Fruit fly (Drosophila melanogaster) whole organism, embryonic: ENCODE data around the gene Neurochondrin.

ENCODE experiments used
- Aef1 ChIP-seq: fragments of 200-800 bp; sonication (Bioruptor generic); IDR thresholded peaks from 3 replicates; pipeline ENCODE4 v1.3.6; 2022; ENCODE audit warnings: missing biosample characterization, missing genetic modification characterization
- Atf-2 ChIP-seq: fragments of 200-800 bp; sonication (Bioruptor generic); optimal IDR thresholded peaks from 2 replicates; lab custom pipeline; 2016; ENCODE audit warnings: missing biosample characterization, missing genetic modification characterization
- B-H1 ChIP-seq: fragments of 200-800 bp; sonication (Bioruptor generic); IDR thresholded peaks from 3 replicates; pipeline ENCODE4 v1.3.6; 2022; ENCODE audit warnings: missing biosample characterization, missing genetic modification characterization
- Bgb ChIP-seq: fragments of 200-800 bp; sonication (Bioruptor generic); IDR thresholded peaks from 2 replicates; pipeline ENCODE4 v1.3.6; 2022; ENCODE audit warnings: missing biosample characterization, missing genetic modification characterization; ENCODE audit not compliant: partially characterized antibody
- CG10654 ChIP-seq: fragments of 200-800 bp; sonication (Bioruptor generic); optimal IDR thresholded peaks from 2 replicates; lab custom pipeline; 2016; ENCODE audit warnings: missing biosample characterization, missing genetic modification characterization
- CG10959 ChIP-seq: fragments of 200-800 bp; sonication (Bioruptor generic); IDR thresholded peaks from 2 replicates; pipeline ENCODE4 v1.3.6; 2022; ENCODE audit warnings: missing biosample characterization, missing genetic modification characterization
- CG12769 ChIP-seq: fragments of 200-800 bp; sonication (Bioruptor generic); optimal IDR thresholded peaks from 2 replicates; lab custom pipeline; 2019; ENCODE audit warnings: missing biosample characterization, mild to moderate bottlenecking, missing genetic modification characterization, moderate library complexity
- CG13624 ChIP-seq: fragments of 200-800 bp; sonication (Bioruptor generic); optimal IDR thresholded peaks from 2 replicates; lab custom pipeline; 2016; ENCODE audit warnings: missing biosample characterization, missing genetic modification characterization
- CG14710 ChIP-seq: fragments of 200-800 bp; sonication (Bioruptor generic); optimal IDR thresholded peaks from 3 replicates; lab custom pipeline; 2019; ENCODE audit warnings: missing biosample characterization, mild to moderate bottlenecking, missing genetic modification characterization, moderate library complexity
- CG14860 ChIP-seq: fragments of 200-800 bp; sonication (Bioruptor generic); IDR thresholded peaks from 3 replicates; pipeline ENCODE4 v1.3.6; 2022; ENCODE audit warnings: missing biosample characterization, missing genetic modification characterization; ENCODE audit not compliant: partially characterized antibody
- CG18262 ChIP-seq: fragments of 200-800 bp; optimal IDR thresholded peaks from 3 replicates; lab custom pipeline; 2019; ENCODE audit warnings: missing biosample characterization, mild to moderate bottlenecking, missing genetic modification characterization, moderate library complexity
- CG2199 ChIP-seq: fragments of 200-800 bp; sonication (Bioruptor generic); IDR thresholded peaks from 3 replicates; pipeline ENCODE4 v1.3.6; 2022; ENCODE audit warnings: missing biosample characterization, missing genetic modification characterization
- CG3163 ChIP-seq: fragments of 200-800 bp; sonication (Bioruptor generic); optimal IDR thresholded peaks from 3 replicates; lab custom pipeline; 2016; ENCODE audit warnings: missing biosample characterization, missing genetic modification characterization
- CG32532 ChIP-seq: fragments of 200-800 bp; sonication (Bioruptor generic); IDR thresholded peaks from 2 replicates; pipeline ENCODE4 v1.3.6; 2022; ENCODE audit warnings: missing biosample characterization, missing genetic modification characterization
- CG32767 ChIP-seq: fragments of 200-800 bp; sonication (Bioruptor generic); IDR thresholded peaks from 2 replicates; pipeline ENCODE4 v1.3.6; 2022; ENCODE audit warnings: missing biosample characterization, missing genetic modification characterization
- CG6683 ChIP-seq: fragments of 200-800 bp; sonication (Bioruptor generic); optimal IDR thresholded peaks from 2 replicates; lab custom pipeline; 2017; ENCODE audit warnings: missing biosample characterization, mild to moderate bottlenecking, missing genetic modification characterization, missing genetic modification reagents
- CG9609 ChIP-seq: fragments of 200-800 bp; sonication (Bioruptor generic); optimal IDR thresholded peaks from 3 replicates; lab custom pipeline; 2016; ENCODE audit warnings: missing biosample characterization, missing genetic modification characterization
- CG9797 ChIP-seq: fragments of 200-800 bp; sonication (Bioruptor generic); optimal IDR thresholded peaks from 3 replicates; lab custom pipeline; 2018; ENCODE audit warnings: missing biosample characterization, mild to moderate bottlenecking, missing genetic modification characterization
- CG9817 ChIP-seq: fragments of 200-800 bp; sonication (Bioruptor generic); optimal IDR thresholded peaks from 2 replicates; lab custom pipeline; 2018; ENCODE audit warnings: missing biosample characterization, mild to moderate bottlenecking, missing genetic modification characterization, moderate library complexity
- D19A ChIP-seq: fragments of 200-800 bp; optimal IDR thresholded peaks from 3 replicates; lab custom pipeline; 2019; ENCODE audit warnings: missing biosample characterization, mild to moderate bottlenecking, missing genetic modification characterization, moderate library complexity
- Dref ChIP-seq: fragments of 200-800 bp; sonication (Bioruptor generic); IDR thresholded peaks from 2 replicates; pipeline ENCODE4 v1.3.6; 2022; ENCODE audit warnings: missing biosample characterization, missing genetic modification characterization
- Hey ChIP-seq: fragments of 200-800 bp; sonication (Bioruptor generic); optimal IDR thresholded peaks from 3 replicates; lab custom pipeline; 2018; ENCODE audit warnings: missing biosample characterization, mild to moderate bottlenecking, missing genetic modification characterization
- Med ChIP-seq: fragments of 200-800 bp; sonication (Bioruptor generic); peaks from one replicate; lab custom pipeline; 2016; ENCODE audit warnings: missing biosample characterization, missing genetic modification characterization, mild to moderate bottlenecking, inconsistent platforms, moderate library complexity
- NFAT ChIP-seq: fragments of 200-800 bp; sonication (Bioruptor generic); IDR thresholded peaks from 2 replicates; pipeline ENCODE4 v1.3.6; 2022; ENCODE audit warnings: missing biosample characterization, missing genetic modification characterization
- NK7.1 ChIP-seq: fragments of 200-800 bp; sonication (Bioruptor generic); optimal IDR thresholded peaks from 3 replicates; lab custom pipeline; 2016; ENCODE audit warnings: missing biosample characterization, missing genetic modification characterization
- abd-A ChIP-seq: fragments of 200-800 bp; sonication (Bioruptor generic); optimal IDR thresholded peaks from 3 replicates; lab custom pipeline; 2019; ENCODE audit warnings: missing biosample characterization, mild to moderate bottlenecking, missing genetic modification characterization, moderate library complexity
- ap ChIP-seq: fragments of 200-800 bp; sonication (Bioruptor generic); IDR thresholded peaks from 2 replicates; pipeline ENCODE4 v1.3.6; 2022; ENCODE audit warnings: missing biosample characterization, missing genetic modification characterization
- cad ChIP-seq: fragments of >200 bp; optimal IDR thresholded peaks from 2 replicates; lab custom pipeline; 2017; ENCODE audit warnings: missing biosample characterization, missing genetic modification characterization
- chinmo ChIP-seq: fragments of 200-800 bp; sonication (Bioruptor generic); IDR thresholded peaks from 4 replicates; pipeline ENCODE4 v1.3.6; 2022; ENCODE audit warnings: missing biosample characterization, missing genetic modification characterization; ENCODE audit not compliant: partially characterized antibody
- ci ChIP-seq: fragments of 200-800 bp; sonication (Bioruptor generic); IDR thresholded peaks from 3 replicates; pipeline ENCODE4 v1.3.6; 2022; ENCODE audit warnings: missing biosample characterization, missing genetic modification characterization
- ftz-f1 ChIP-seq: fragments of 200-800 bp; sonication (Bioruptor generic); optimal IDR thresholded peaks from 2 replicates; lab custom pipeline; 2016; ENCODE audit warnings: missing biosample characterization, missing genetic modification characterization
- fu2 ChIP-seq: fragments of 200-800 bp; sonication (Bioruptor generic); optimal IDR thresholded peaks from 2 replicates; lab custom pipeline; 2016; ENCODE audit warnings: missing biosample characterization, missing genetic modification characterization
- grau ChIP-seq: fragments of 200-800 bp; optimal IDR thresholded peaks from 3 replicates; lab custom pipeline; 2019; ENCODE audit warnings: missing biosample characterization, mild to moderate bottlenecking, missing genetic modification characterization, moderate library complexity
- gsb-n ChIP-seq: fragments of 200-800 bp; sonication (Bioruptor generic); optimal IDR thresholded peaks from 3 replicates; lab custom pipeline; 2018; ENCODE audit warnings: missing biosample characterization, mild to moderate bottlenecking, missing genetic modification characterization
- hb ChIP-seq: fragments of 200-800 bp; sonication (Bioruptor generic); IDR thresholded peaks from 3 replicates; pipeline ENCODE4 v1.3.6; 2022; ENCODE audit warnings: missing biosample characterization, missing genetic modification characterization; ENCODE audit not compliant: partially characterized antibody
- org-1 ChIP-seq: fragments of 200-800 bp; sonication (Bioruptor generic); optimal IDR thresholded peaks from 2 replicates; lab custom pipeline; 2017; ENCODE audit warnings: missing biosample characterization, missing genetic modification characterization
- otp ChIP-seq: fragments of 200-800 bp; sonication (Bioruptor generic); IDR thresholded peaks from 3 replicates; pipeline ENCODE4, ENCODE4 v1.3.6; 2022; ENCODE audit warnings: missing biosample characterization, missing genetic modification characterization
- pros ChIP-seq: fragments of 200-800 bp; sonication (Bioruptor generic); optimal IDR thresholded peaks from 3 replicates; lab custom pipeline; 2019; ENCODE audit warnings: missing biosample characterization, mild to moderate bottlenecking, missing genetic modification characterization, moderate library complexity
- psq ChIP-seq: fragments of 200-800 bp; sonication (Bioruptor generic); optimal IDR thresholded peaks from 2 replicates; lab custom pipeline; 2017; ENCODE audit warnings: missing biosample characterization, missing genetic modification characterization
- rib ChIP-seq: fragments of 200-800 bp; sonication (Bioruptor generic); IDR thresholded peaks from 2 replicates; pipeline ENCODE4 v1.3.6; 2022; ENCODE audit warnings: missing biosample characterization, missing genetic modification characterization
- sd ChIP-seq: fragments of 200-800 bp; sonication (Bioruptor generic); optimal IDR thresholded peaks from 3 replicates; lab custom pipeline; 2018; ENCODE audit warnings: missing biosample characterization, mild to moderate bottlenecking, missing genetic modification characterization, moderate library complexity
- so ChIP-seq: fragments of 200-800 bp; sonication (Bioruptor generic); IDR thresholded peaks from 3 replicates; pipeline ENCODE4 v1.3.6; 2022; ENCODE audit warnings: missing biosample characterization, missing genetic modification characterization
- tll ChIP-seq, 2 experiments: fragments of 200-800 bp in 1 of 2; fragments of >200 bp in 1 of 2; sonication (Bioruptor generic) in 1 of 2; optimal IDR thresholded peaks; 2 replicates each; lab custom pipeline; 2017 to 2019; ENCODE audit warnings: missing biosample characterization in 2 of 2, missing genetic modification characterization in 2 of 2, mild to moderate bottlenecking in 1 of 2, moderate library complexity in 1 of 2
- unc-4 ChIP-seq: fragments of 200-800 bp; sonication (Bioruptor generic); IDR thresholded peaks from 2 replicates; pipeline ENCODE4 v1.3.6; 2022; ENCODE audit warnings: missing biosample characterization, missing genetic modification characterization; ENCODE audit not compliant: partially characterized antibody
- yki ChIP-seq: fragments of >200 bp; optimal IDR thresholded peaks from 3 replicates; lab custom pipeline; 2018
- z ChIP-seq: fragments of 200-800 bp; sonication (Bioruptor generic); IDR thresholded peaks from 3 replicates; pipeline ENCODE4 v1.3.6; 2022; ENCODE audit warnings: missing biosample characterization, missing genetic modification characterization

The Neurochondrin gene

dm6 chr3R:6419942-6420341 is 48.3 kb upstream of the Neurochondrin start (continued):
- TF ChIP-seq CG10959 (GFP tag; lab: Robert Waterston, UW), result no peak
- TF ChIP-seq CG9609 (GFP tag; lab: Kevin White, UChicago), result no peak
- TF ChIP-seq B-H1 (GFP tag; lab: Robert Waterston, UW), result no peak
- no peak for TF ChIP-seq CG14710 (tag; lab: Kevin White, UChicago)
- TF ChIP-seq sd (tag; lab: Kevin White, UChicago), result peak; percentile 62
- no peak for TF ChIP-seq CG6683 (GFP tag; lab: Kevin White, UChicago)
- no peak for TF ChIP-seq CG18262
- no peak for TF ChIP-seq CG9817
- no peak for TF ChIP-seq z (GFP tag; lab: Robert Waterston, UW)
- TF ChIP-seq CG10654, result no peak
- TF ChIP-seq pros (GFP tag; lab: Kevin White, UChicago), result peak; percentile 38
- no peak for TF ChIP-seq hb (GFP tag; lab: Robert Waterston, UW)
- TF ChIP-seq ci, result no peak
- 0 out of 2 replicates have a peak, but pooled peaks have one; percentile 40 for TF ChIP-seq rib
- TF ChIP-seq D19A, result no peak
- TF ChIP-seq NFAT, result no peak
- 0 out of 4 replicates have a peak, but pooled peaks have one; percentile 68 for TF ChIP-seq chinmo (GFP tag; lab: Robert Waterston, UW)
- no peak for TF ChIP-seq org-1
- TF ChIP-seq Dref (GFP tag; lab: Robert Waterston, UW), result no peak
- TF ChIP-seq Bgb, result no peak
- TF ChIP-seq grau (tag; lab: Kevin White, UChicago), result no peak
- TF ChIP-seq unc-4 (GFP tag; lab: Robert Waterston, UW), result no peak
- peak; percentile 60 for TF ChIP-seq CG12769 (tag; lab: Kevin White, UChicago)
- TF ChIP-seq CG32532 (GFP tag; lab: Robert Waterston, UW), result 0 out of 2 replicates have a peak, but pooled peaks have one; percentile 12
- TF ChIP-seq abd-A, result peak; percentile 95
- TF ChIP-seq otp (GFP tag; lab: Robert Waterston, UW), result no peak
- peak; percentile 72 for TF ChIP-seq Hey (tag; lab: Kevin White, UChicago)
- TF ChIP-seq CG13624, result no peak
- TF ChIP-seq CG3163, result no peak
- no peak for TF ChIP-seq NK7.1 (GFP tag; lab: Kevin White, UChicago)
- TF ChIP-seq CG14860 (GFP tag; lab: Robert Waterston, UW), result no peak
- TF ChIP-seq CG9797 (GFP tag; lab: Kevin White, UChicago), result no peak
- no peak for TF ChIP-seq ftz-f1 (GFP tag; lab: Kevin White, UChicago)
- TF ChIP-seq CG32767 (GFP tag; lab: Robert Waterston, UW), result peak; percentile 81
- TF ChIP-seq yki (lab: Kevin White, UChicago), result no peak
- no peak for TF ChIP-seq CG2199 (GFP tag; lab: Robert Waterston, UW)
- TF ChIP-seq Aef1, result no peak
- no peak for TF ChIP-seq ap
- 0 out of 3 replicates have a peak, but pooled peaks have one; percentile 41 for TF ChIP-seq so
- no peak for TF ChIP-seq gsb-n (tag; lab: Kevin White, UChicago)

dm6 chr3R:6421263-6421662 is 47.0 kb upstream of the Neurochondrin start:
- no peak for TF ChIP-seq fu2 (GFP tag; lab: Kevin White, UChicago)
- TF ChIP-seq psq (GFP tag; lab: Kevin White, UChicago), result no peak
- no peak for TF ChIP-seq Atf-2 (GFP tag; lab: Kevin White, UChicago)
- peak; percentile 45 for TF ChIP-seq Med (GFP tag; lab: Kevin White, UChicago)
- TF ChIP-seq tll (GFP tag; optimal IDR thresholded peaks at IDR 0.05; lab: Kevin White, UChicago), result peak in 1 of 2 experiments; percentile 72
- TF ChIP-seq cad (GFP tag; lab: Kevin White, UChicago), result peak; percentile 78
